Worm (Caenorhabditis elegans): ENCODE results near the gene cnk-1.

DNA sequence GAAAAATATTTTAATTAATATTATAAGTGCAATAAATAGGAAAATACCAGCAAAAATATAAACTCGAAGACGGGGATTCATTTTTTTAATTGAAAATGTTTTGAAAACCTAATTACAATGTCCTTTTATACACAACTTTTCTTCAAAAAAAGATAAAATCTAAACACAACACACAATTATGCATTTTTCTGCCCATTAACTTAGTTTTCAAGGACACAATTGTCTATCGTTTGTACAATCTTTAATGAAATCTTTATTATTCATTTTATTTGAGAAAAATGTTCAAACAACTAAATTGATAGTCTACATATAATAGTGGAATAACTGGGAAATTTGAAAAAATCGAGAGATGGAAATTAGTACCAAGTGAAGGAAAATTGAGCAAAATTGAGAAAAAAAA, 35.0 kb downstream of the cnk-1 start, which contains the start of gene T07A5.1:
- TF ChIP-seq med-1 (GFP tag; optimal IDR thresholded peaks at IDR 0.05; ENCODE audit: insufficient read depth): no peak
- TF ChIP-seq flt-1 (GFP tag; IDR thresholded peaks at IDR 0.05): no peak

Data from whole organism, midembryonic.